Worm (Caenorhabditis elegans): Measurements from ENCODE around the gene Y44A6D.6.
A peak's percentile ranks its signal among the peaks of the same experiment; 100 is the strongest.

Gene Y44A6D.6

DNA sequence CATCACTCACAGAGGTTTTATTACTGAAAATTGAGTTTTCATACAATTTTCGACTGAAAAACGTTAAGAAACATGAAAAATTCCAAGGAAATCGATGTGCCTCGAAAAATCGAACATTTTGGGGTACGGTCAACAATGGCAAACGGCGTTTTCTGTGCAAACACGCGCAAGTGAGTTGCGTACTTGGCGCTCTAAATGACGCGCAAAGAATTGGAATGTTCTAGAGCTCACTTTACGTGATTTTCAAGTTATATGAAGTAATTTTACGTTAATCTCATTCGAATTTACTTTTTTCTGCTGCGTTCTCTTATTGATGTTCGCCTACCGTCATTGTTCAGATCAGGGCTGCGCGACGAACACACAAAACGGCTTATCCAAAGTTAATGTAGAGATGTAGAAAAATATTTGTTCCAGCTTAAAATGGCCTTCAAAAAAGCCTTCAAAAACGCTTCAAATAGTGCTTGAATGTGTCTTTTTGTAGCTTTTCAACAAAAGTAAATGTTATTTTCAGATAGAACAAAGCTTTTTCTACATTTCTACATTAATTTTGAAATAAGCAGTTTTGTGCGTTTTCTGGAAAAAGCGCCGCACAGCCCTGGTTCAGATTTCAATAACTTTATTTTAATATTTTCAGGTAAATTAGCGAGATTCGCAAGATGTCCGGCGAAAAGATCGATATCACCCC is 38.5 kb downstream of the Y44A6D.6 start, which contains the start of the genes F31D4.2 and fkb-6 (continued):
- TF ChIP-seq sem-4 (tag; optimal IDR thresholded peaks at IDR 0.05), result peak; percentile 1
- peak; percentile 62 for TF ChIP-seq ztf-4 (tag; optimal IDR thresholded peaks at IDR 0.05)
- TF ChIP-seq lsy-2 (tag; optimal IDR thresholded peaks at IDR 0.05), result peak; percentile 93 to 98
- peak; percentile 21 for TF ChIP-seq nhr-21 (tag; optimal IDR thresholded peaks at IDR 0.05)
- peak; percentile 41 for TF ChIP-seq fos-1 (tag; optimal IDR thresholded peaks at IDR 0.05)
- no peak for TF ChIP-seq nhr-77 (tag; optimal IDR thresholded peaks at IDR 0.05)
- no peak for TF ChIP-seq nhr-11 (tag; optimal IDR thresholded peaks at IDR 0.05)
- TF ChIP-seq egl-27 (tag; optimal IDR thresholded peaks at IDR 0.05), result peak; percentile 30
- no peak for TF ChIP-seq nhr-12 (tag; optimal IDR thresholded peaks at IDR 0.05)
- TF ChIP-seq aly-2 (tag; optimal IDR thresholded peaks at IDR 0.05), result no peak
- TF ChIP-seq blmp-1 (tag; optimal IDR thresholded peaks at IDR 0.05; ENCODE audit: insufficient read depth), result no peak
- TF ChIP-seq ceh-16 (tag; optimal IDR thresholded peaks at IDR 0.05), result no peak
- TF ChIP-seq ceh-82 (tag; optimal IDR thresholded peaks at IDR 0.05), result no peak
- peak; percentile 54 for TF ChIP-seq lin-11 (tag; optimal IDR thresholded peaks at IDR 0.05)
- no peak for TF ChIP-seq unc-62 (GFP tag; optimal IDR thresholded peaks at IDR 0.05)
- TF ChIP-seq nhr-6 (tag; optimal IDR thresholded peaks at IDR 0.05), result no peak

DNA sequence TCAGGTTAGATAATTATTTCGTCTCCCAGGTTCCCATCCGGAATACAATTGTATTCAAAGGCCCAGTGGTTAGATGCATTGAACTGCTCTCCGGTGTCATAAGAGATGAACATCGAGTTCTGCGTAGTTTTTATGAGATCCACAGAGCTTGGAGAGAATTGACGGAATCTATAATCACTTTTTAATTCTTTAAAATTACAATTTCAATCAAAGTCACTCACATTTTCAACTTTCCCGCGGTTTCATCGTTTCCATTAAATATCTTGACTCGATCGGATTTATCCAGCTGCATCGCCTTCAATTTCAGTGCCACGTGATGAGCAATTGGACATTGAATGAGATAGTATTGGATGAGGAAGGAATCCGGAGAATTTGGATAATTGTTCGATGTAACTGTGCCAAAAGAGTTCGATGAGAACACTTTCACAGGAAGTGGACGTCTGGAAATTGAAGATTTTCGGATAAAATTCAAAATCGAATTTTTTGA is 40.6 kb downstream of the Y44A6D.6 start:
- peak; percentile 2 for TF ChIP-seq lin-13 (GFP tag; optimal IDR thresholded peaks at IDR 0.05)
- TF ChIP-seq nhr-129 (tag; optimal IDR thresholded peaks at IDR 0.05), result peak; percentile 14
- no peak for TF ChIP-seq nhr-21 (tag; optimal IDR thresholded peaks at IDR 0.05)
- TF ChIP-seq lsy-2 (tag; optimal IDR thresholded peaks at IDR 0.05), result peak in 1 of 2 experiments; percentile 22
- peak; percentile 35 for TF ChIP-seq C34F6.9 (tag; optimal IDR thresholded peaks at IDR 0.05)
- no peak for TF ChIP-seq ceh-82 (tag; optimal IDR thresholded peaks at IDR 0.05)
- peak; percentile 52 for TF ChIP-seq F13H6.1 (tag; optimal IDR thresholded peaks at IDR 0.05)
- TF ChIP-seq ama-1 (optimal IDR thresholded peaks at IDR 0.05), result peak; percentile 86

DNA sequence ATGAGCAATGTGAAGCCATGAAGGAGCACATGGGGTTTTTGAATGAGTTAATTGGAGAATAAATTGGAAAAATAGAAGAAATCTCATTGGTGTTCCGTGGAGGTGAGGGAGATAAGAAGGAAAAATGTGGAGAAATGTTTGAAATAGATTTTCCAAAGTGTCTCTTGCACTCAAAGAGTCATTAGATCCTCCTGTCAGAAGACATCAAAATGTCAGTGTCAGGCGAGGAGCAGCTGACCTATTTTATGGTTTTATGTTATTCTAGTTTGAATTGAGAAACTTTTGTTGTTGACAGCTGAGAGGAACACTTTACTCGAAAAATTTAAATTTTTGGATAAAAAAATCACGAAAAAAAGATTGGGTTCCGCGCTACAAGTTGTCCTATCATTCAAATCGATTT is 43.4 kb downstream of the Y44A6D.6 start, which contains the start of gene clec-264:
TSS of gene clec-264 (minus strand) at position 122 of the 400 bp plus-strand sequence.
- TF ChIP-seq zag-1 (tag; optimal IDR thresholded peaks at IDR 0.05) (no peak), alr-1 (tag; optimal IDR thresholded peaks at IDR 0.05) (no peak), ceh-82 (tag; optimal IDR thresholded peaks at IDR 0.05) (no peak), sma-9 (GFP tag; optimal IDR thresholded peaks at IDR 0.05) (no peak), sma-9 (tag; optimal IDR thresholded peaks at IDR 0.05) (no peak), R02D3.7 (tag; optimal IDR thresholded peaks at IDR 0.05) (no peak), lin-39 (tag; optimal IDR thresholded peaks at IDR 0.05) (no peak), nhr-23 (tag; optimal IDR thresholded peaks at IDR 0.05) (no peak), gmeb-1 (tag; optimal IDR thresholded peaks at IDR 0.05) (no peak), mab-5 (tag; optimal IDR thresholded peaks at IDR 0.05) (no peak), ztf-4 (tag; optimal IDR thresholded peaks at IDR 0.05) (no peak), unc-62 (GFP tag; optimal IDR thresholded peaks at IDR 0.05) (no peak), lsy-2 (tag; optimal IDR thresholded peaks at IDR 0.05) (no peak), ceh-16 (tag; optimal IDR thresholded peaks at IDR 0.05) (no peak), skn-1 (tag; optimal IDR thresholded peaks at IDR 0.05) (no peak), mbf-1 (tag; optimal IDR thresholded peaks at IDR 0.05) (no peak)

- TF ChIP-seq mdl-1 (tag; optimal IDR thresholded peaks at IDR 0.05), result no peak
- TF ChIP-seq gmeb-1 (tag; optimal IDR thresholded peaks at IDR 0.05), result peak; percentile 48
- no peak for TF ChIP-seq nhr-12 (tag; optimal IDR thresholded peaks at IDR 0.05)
- peak; percentile 38 for TF ChIP-seq sem-4 (tag; optimal IDR thresholded peaks at IDR 0.05)
- no peak for TF ChIP-seq aly-2 (tag; optimal IDR thresholded peaks at IDR 0.05)
- peak; percentile 21 for TF ChIP-seq nhr-129 (tag; optimal IDR thresholded peaks at IDR 0.05)
- TF ChIP-seq lsy-2 (tag; optimal IDR thresholded peaks at IDR 0.05), result peak in 1 of 2 experiments; percentile 64
- peak; percentile 26 for TF ChIP-seq sma-9 (GFP tag; optimal IDR thresholded peaks at IDR 0.05)
- no peak for TF ChIP-seq sma-9 (tag; optimal IDR thresholded peaks at IDR 0.05)
- peak; percentile 39 for TF ChIP-seq F13H6.1 (tag; optimal IDR thresholded peaks at IDR 0.05)
- peak; percentile 47 for TF ChIP-seq sma-3 (GFP tag; optimal IDR thresholded peaks at IDR 0.05)
- TF ChIP-seq unc-39 (tag; optimal IDR thresholded peaks at IDR 0.05), result no peak
- no peak for TF ChIP-seq nhr-6 (tag; optimal IDR thresholded peaks at IDR 0.05)
- TF ChIP-seq lin-11 (tag; optimal IDR thresholded peaks at IDR 0.05), result peak; percentile 35
- no peak for TF ChIP-seq nhr-77 (tag; optimal IDR thresholded peaks at IDR 0.05)
- peak; percentile 49 for TF ChIP-seq lin-13 (GFP tag; optimal IDR thresholded peaks at IDR 0.05)
- peak; percentile 62 for TF ChIP-seq unc-55 (GFP tag; optimal IDR thresholded peaks at IDR 0.05)
- no peak for TF ChIP-seq nhr-10 (tag; optimal IDR thresholded peaks at IDR 0.05)
- TF ChIP-seq C34F6.9 (tag; optimal IDR thresholded peaks at IDR 0.05), result peak; percentile 30
These were observed 44.8 kb downstream of the Y44A6D.6 start, which contains the start of gene ndua-1 for ce11 chrV:20851847-20852386. Gene ndua-1 (minus strand): TSS chrV:20851897.
